Worm (Caenorhabditis elegans) whole organism, young adult: ENCODE results near the gene F32D8.11.

ENCODE experiments used
- C17E4.6 ChIP-seq: fragments of 200-800 bp; sonication (Bioruptor generic); IDR thresholded peaks from 2 replicates; pipeline ENCODE4 v1.3.6; 2022; ENCODE audit warnings: missing genetic modification reagents, missing genetic modification characterization, missing compliant biosample characterization
- F10E7.11 ChIP-seq: sonication (generic microtip); optimal IDR thresholded peaks from 2 replicates; lab custom pipeline; 2017; ENCODE audit warnings: mild to moderate bottlenecking, missing genetic modification characterization, moderate library complexity, missing compliant biosample characterization
- F23B12.7 ChIP-seq: sonication (generic microtip); optimal IDR thresholded peaks from 2 replicates; lab custom pipeline; 2017; ENCODE audit warnings: missing genetic modification characterization, mild to moderate bottlenecking, missing compliant biosample characterization, antibody characterized with exemption, moderate library complexity; ENCODE audit not compliant: insufficient read depth
- F33H1.4 ChIP-seq: fragments of 200-800 bp; sonication (Bioruptor generic); IDR thresholded peaks from 2 replicates; pipeline ENCODE4 v1.3.6; 2022; ENCODE audit warnings: missing genetic modification reagents, missing genetic modification characterization, missing compliant biosample characterization
- F49E8.2 ChIP-seq: sonication (generic microtip); optimal IDR thresholded peaks from 3 replicates; lab custom pipeline; 2017; ENCODE audit warnings: missing genetic modification characterization, mild to moderate bottlenecking, missing compliant biosample characterization, antibody characterized with exemption, moderate library complexity; ENCODE audit not compliant: insufficient read depth
- K11D2.4 ChIP-seq: fragments of 200-800 bp; sonication (Bioruptor generic); IDR thresholded peaks from 2 replicates; pipeline ENCODE4 v1.3.6; 2022; ENCODE audit warnings: missing genetic modification reagents, missing genetic modification characterization, missing compliant biosample characterization
- Y53G8AR.9 ChIP-seq: fragments of 200-800 bp; sonication (Bioruptor generic); conservative IDR thresholded peaks from 2 replicates; pipeline ENCODE4 v1.3.6; 2022; ENCODE audit warnings: missing genetic modification reagents, missing genetic modification characterization, missing compliant biosample characterization
- Y95B8A.8 ChIP-seq: fragments of 200-800 bp; sonication (Bioruptor generic); IDR thresholded peaks from 2 replicates; pipeline ENCODE4 v1.3.6; 2022; ENCODE audit warnings: missing genetic modification reagents, missing genetic modification characterization, missing compliant biosample characterization
- ama-1 ChIP-seq, 3 experiments: fragments of 150-350 bp in 1 of 3; sonication (generic microtip) in 2 of 3; optimal IDR thresholded peaks; 2 replicates each; lab custom pipeline; 2014 to 2018; ENCODE audit warnings: missing biosample characterization in 2 of 3, missing genetic modification characterization in 2 of 3, missing genetic modification reagents in 2 of 3
- aptf-2 ChIP-seq: fragments of 200-800 bp; sonication (Bioruptor generic); conservative IDR thresholded peaks from 2 replicates; pipeline ENCODE4 v1.3.6; 2022; ENCODE audit warnings: missing genetic modification reagents, missing genetic modification characterization, missing compliant biosample characterization
- attf-5 ChIP-seq: fragments of 200-800 bp; sonication (Bioruptor generic); optimal IDR thresholded peaks from 2 replicates; lab custom pipeline; 2018; ENCODE audit warnings: mild to moderate bottlenecking, missing genetic modification characterization, missing compliant biosample characterization
- attf-6 ChIP-seq: fragments of 200-800 bp; sonication (Bioruptor generic); IDR thresholded peaks from 2 replicates; pipeline ENCODE4 v1.3.6; 2022; ENCODE audit warnings: missing genetic modification reagents, missing genetic modification characterization, missing compliant biosample characterization
- bed-1 ChIP-seq: fragments of 200-800 bp; sonication (Bioruptor generic); IDR thresholded peaks from 2 replicates; pipeline ENCODE4 v1.3.6; 2022; ENCODE audit warnings: missing genetic modification reagents, missing genetic modification characterization, missing compliant biosample characterization
- bed-2 ChIP-seq: fragments of 200-800 bp; sonication (Bioruptor generic); IDR thresholded peaks from 2 replicates; pipeline ENCODE4 v1.3.6; 2022; ENCODE audit warnings: missing genetic modification reagents, missing genetic modification characterization, missing compliant biosample characterization
- ceh-100 ChIP-seq: fragments of 200-800 bp; sonication (Bioruptor generic); IDR thresholded peaks from 2 replicates; pipeline ENCODE4 v1.3.6; 2022; ENCODE audit warnings: missing genetic modification reagents, missing genetic modification characterization, missing compliant biosample characterization
- ceh-40 ChIP-seq: fragments of 200-800 bp; sonication (Bioruptor generic); IDR thresholded peaks from 2 replicates; pipeline ENCODE4 v1.3.6; 2022; ENCODE audit warnings: missing genetic modification characterization, missing compliant biosample characterization
- ceh-58 ChIP-seq: fragments of 200-800 bp; sonication (Bioruptor generic); IDR thresholded peaks from 2 replicates; pipeline ENCODE4 v1.3.6; 2022; ENCODE audit warnings: missing genetic modification characterization, missing compliant biosample characterization
- ceh-79 ChIP-seq: sonication (generic microtip); optimal IDR thresholded peaks from 2 replicates; lab custom pipeline; 2017; ENCODE audit warnings: mild to moderate bottlenecking, missing genetic modification characterization, missing compliant biosample characterization
- ceh-91 ChIP-seq: fragments of 200-800 bp; sonication (Bioruptor generic); IDR thresholded peaks from 2 replicates; pipeline ENCODE4 v1.3.6; 2022; ENCODE audit warnings: missing genetic modification reagents, missing genetic modification characterization, missing compliant biosample characterization
- die-1 ChIP-seq: sonication (generic microtip); optimal IDR thresholded peaks from 2 replicates; lab custom pipeline; 2016; ENCODE audit warnings: missing genotype, mild to moderate bottlenecking, missing genetic modification characterization, missing compliant biosample characterization
- egl-44 ChIP-seq: fragments of 200-800 bp; sonication (Bioruptor generic); IDR thresholded peaks from 2 replicates; pipeline ENCODE4 v1.3.6; 2022; ENCODE audit warnings: missing genetic modification reagents, missing genetic modification characterization, missing compliant biosample characterization
- egrh-3 ChIP-seq: fragments of 200-800 bp; sonication (Bioruptor generic); IDR thresholded peaks from 2 replicates; pipeline ENCODE4 v1.3.6; 2022; ENCODE audit warnings: missing genetic modification reagents, missing genetic modification characterization, missing compliant biosample characterization
- ets-4 ChIP-seq: fragments of 200-800 bp; sonication (Bioruptor generic); optimal IDR thresholded peaks from 2 replicates; lab custom pipeline; 2018; ENCODE audit warnings: mild to moderate bottlenecking, missing genetic modification characterization, missing compliant biosample characterization
- hlh-12 ChIP-seq: sonication (generic microtip); optimal IDR thresholded peaks from 2 replicates; lab custom pipeline; 2016; ENCODE audit warnings: missing genetic modification characterization, missing compliant biosample characterization
- hmg-1.2 ChIP-seq: fragments of 200-800 bp; sonication (Bioruptor generic); IDR thresholded peaks from 2 replicates; pipeline ENCODE4 v1.3.6; 2022; ENCODE audit warnings: missing genetic modification reagents, missing genetic modification characterization, missing compliant biosample characterization
- let-526 ChIP-seq: fragments of 200-800 bp; sonication (Bioruptor generic); IDR thresholded peaks from 2 replicates; pipeline ENCODE4 v1.3.6; 2022; ENCODE audit warnings: missing genetic modification reagents, missing genetic modification characterization, missing compliant biosample characterization
- let-607 ChIP-seq, 2 experiments: fragments of 200-800 bp in 1 of 2; sonication (Bioruptor generic) in 1 of 2; sonication (generic microtip) in 1 of 2; optimal IDR thresholded peaks; 2 replicates each; lab custom pipeline; 2016 to 2018; ENCODE audit warnings: mild to moderate bottlenecking in 2 of 2, missing compliant biosample characterization in 2 of 2, missing genetic modification characterization in 2 of 2, moderate library complexity in 2 of 2, missing genotype in 1 of 2
- lin-26 ChIP-seq: fragments of 200-800 bp; sonication (Bioruptor generic); IDR thresholded peaks from 2 replicates; pipeline ENCODE4 v1.3.6; 2022; ENCODE audit warnings: missing genetic modification reagents, missing genetic modification characterization, missing compliant biosample characterization
- lin-35 ChIP-seq, 3 experiments: fragments of 150-350 bp in 2 of 3; sonication (generic microtip) in 1 of 3; optimal IDR thresholded peaks; 2 replicates each; lab custom pipeline; 2014 to 2018; ENCODE audit warnings: missing biosample characterization in 3 of 3, missing genetic modification characterization in 3 of 3, missing genetic modification reagents in 3 of 3
- lin-40 ChIP-seq: sonication (generic microtip); optimal IDR thresholded peaks from 2 replicates; lab custom pipeline; 2016; ENCODE audit warnings: missing genetic modification characterization, mild to moderate bottlenecking, missing compliant biosample characterization, missing genotype, missing genetic modification reagents
- mcd-1 ChIP-seq: fragments of 200-800 bp; sonication (Bioruptor generic); IDR thresholded peaks from 2 replicates; pipeline ENCODE4 v1.3.6; 2022; ENCODE audit warnings: missing genetic modification reagents, missing genetic modification characterization, missing compliant biosample characterization
- nfyb-1 ChIP-seq: fragments of 200-800 bp; sonication (Bioruptor generic); IDR thresholded peaks from 2 replicates; pipeline ENCODE4 v1.3.6; 2022; ENCODE audit warnings: missing genetic modification reagents, missing genetic modification characterization, missing compliant biosample characterization
- nhr-90 ChIP-seq: sonication (generic microtip); optimal IDR thresholded peaks from 2 replicates; lab custom pipeline; 2016; ENCODE audit warnings: missing genotype, mild to moderate bottlenecking, missing genetic modification characterization, missing compliant biosample characterization
- pha-4 ChIP-seq: fragments of 150-350 bp; sonication (generic microtip); optimal IDR thresholded peaks from 2 replicates; lab custom pipeline; 2014; ENCODE audit warnings: missing biosample characterization, missing genetic modification reagents, missing genetic modification characterization
- rec-8 ChIP-seq, 2 experiments: sonication (generic microtip); optimal IDR thresholded peaks; 2 replicates each; lab custom pipeline; 2016; ENCODE audit warnings: mild to moderate bottlenecking in 2 of 2, missing genetic modification characterization in 2 of 2, missing genetic modification reagents in 2 of 2, missing genotype in 2 of 2, missing biosample characterization in 1 of 2, missing compliant biosample characterization in 1 of 2, moderate library complexity in 1 of 2
- repo-1 ChIP-seq: sonication (generic microtip); optimal IDR thresholded peaks from 2 replicates; lab custom pipeline; 2017; ENCODE audit warnings: mild to moderate bottlenecking, missing genetic modification characterization, missing compliant biosample characterization
- sdz-38 ChIP-seq: sonication (generic microtip); optimal IDR thresholded peaks from 2 replicates; lab custom pipeline; 2016; ENCODE audit warnings: missing genotype, missing genetic modification characterization, missing compliant biosample characterization
- sea-2 ChIP-seq: fragments of 200-800 bp; sonication (Bioruptor generic); IDR thresholded peaks from 2 replicates; pipeline ENCODE4 v1.3.6; 2022; ENCODE audit warnings: missing genetic modification characterization, missing compliant biosample characterization
- snpc-3.4 ChIP-seq: sonication (generic microtip); optimal IDR thresholded peaks from 2 replicates; lab custom pipeline; 2017; ENCODE audit warnings: missing genetic modification characterization, mild to moderate bottlenecking, missing compliant biosample characterization, antibody characterized with exemption, moderate library complexity, missing genotype, missing genetic modification reagents
- snpc-4 ChIP-seq, 5 experiments: fragments of 150-350 bp in 1 of 5; sonication (generic microtip) in 4 of 5; optimal IDR thresholded peaks; 2 replicates each; lab custom pipeline; 2014 to 2018; ENCODE audit warnings: missing genetic modification characterization in 5 of 5, missing biosample characterization in 3 of 5, antibody characterized with exemption in 2 of 5, mild to moderate bottlenecking in 2 of 5, missing compliant biosample characterization in 2 of 5, missing genotype in 2 of 5, moderate library complexity in 2 of 5, missing genetic modification reagents in 1 of 5
- tlf-1 ChIP-seq: fragments of 200-800 bp; sonication (Bioruptor generic); optimal IDR thresholded peaks from 2 replicates; lab custom pipeline; 2018; ENCODE audit warnings: mild to moderate bottlenecking, missing genetic modification characterization, missing compliant biosample characterization
- unc-130 ChIP-seq: sonication (generic microtip); optimal IDR thresholded peaks from 2 replicates; lab custom pipeline; 2016; ENCODE audit warnings: missing genetic modification reagents, missing genetic modification characterization, missing compliant biosample characterization
- unc-62 ChIP-seq: fragments of 150-350 bp; optimal IDR thresholded peaks from 2 replicates; lab custom pipeline; 2014; ENCODE audit warnings: missing biosample characterization, missing genetic modification reagents, missing genetic modification characterization
- zfh-2 ChIP-seq: fragments of 200-800 bp; sonication (Bioruptor generic); conservative IDR thresholded peaks from 2 replicates; pipeline ENCODE4 v1.3.6; 2022; ENCODE audit warnings: missing genetic modification reagents, missing genetic modification characterization, missing compliant biosample characterization
- zim-3 ChIP-seq: sonication (generic microtip); optimal IDR thresholded peaks from 2 replicates; lab custom pipeline; 2017; ENCODE audit warnings: mild to moderate bottlenecking, missing genetic modification characterization, moderate library complexity, missing compliant biosample characterization
- ztf-22 ChIP-seq: fragments of 200-800 bp; sonication (Bioruptor generic); optimal IDR thresholded peaks from 2 replicates; lab custom pipeline; 2018; ENCODE audit warnings: mild to moderate bottlenecking, missing genetic modification characterization, moderate library complexity, missing compliant biosample characterization
- ztf-25 ChIP-seq: fragments of 200-800 bp; sonication (Bioruptor generic); IDR thresholded peaks from 2 replicates; pipeline ENCODE4 v1.3.6; 2022; ENCODE audit warnings: missing genetic modification reagents, missing genetic modification characterization, missing compliant biosample characterization

The F32D8.11 gene

ce11 chrV:10858340-10858739 lies 30.6 kb downstream of the F32D8.11 start:
- TF ChIP-seq ceh-91 (GFP tag; lab: Robert Waterston, UW) (no peak), snpc-3.4 (tag; lab: Kevin White, UChicago) (no peak), egl-44 (GFP tag; lab: Robert Waterston, UW) (0 out of 2 replicates have a peak, but pooled peaks have one; percentile 7), K11D2.4 (peak; percentile 72; the same call in 1 of the 2 replicates), ztf-22 (GFP tag; lab: Kevin White, UChicago) (peak; percentile 39), lin-40 (peak; percentile 67), repo-1 (tag; lab: Kevin White, UChicago) (no peak), egrh-3 (GFP tag; lab: Robert Waterston, UW) (peak; percentile 66), zfh-2 (GFP tag; lab: Robert Waterston, UW) (peak; percentile 96), unc-62 (no peak), mcd-1 (GFP tag; lab: Robert Waterston, UW) (0 out of 2 replicates have a peak, but pooled peaks have one; percentile 30), ets-4 (GFP tag; lab: Kevin White, UChicago) (no peak), ceh-58 (GFP tag; lab: Robert Waterston, UW) (no peak), nhr-90 (tag; lab: Kevin White, UChicago) (no peak), zim-3 (tag; lab: Kevin White, UChicago) (no peak), F33H1.4 (GFP tag; lab: Robert Waterston, UW) (no peak), nfyb-1 (peak; percentile 57; the same call in 1 of the 2 replicates), bed-2 (GFP tag; lab: Robert Waterston, UW) (no peak), ama-1 (optimal IDR thresholded peaks at IDR 0.05; lab: Kevin White, UChicago) (no peak), ama-1 (GFP tag; optimal IDR thresholded peaks at IDR 0.05; lab: Kevin White, UChicago) (no peak), attf-6 (GFP tag; lab: Robert Waterston, UW) (no peak), hmg-1.2 (peak; percentile 50; the same call in 1 of the 2 replicates), attf-5 (GFP tag; lab: Kevin White, UChicago) (peak; percentile 31), pha-4 (tag; lab: Kevin White, UChicago) (no peak), ceh-40 (no peak), ceh-79 (tag; lab: Kevin White, UChicago) (no peak), tlf-1 (GFP tag; lab: Kevin White, UChicago) (peak; percentile 26), rec-8 (tag; optimal IDR thresholded peaks at IDR 0.05; lab: Kevin White, UChicago) (no peak), F23B12.7 (tag; lab: Kevin White, UChicago) (no peak), lin-35 (GFP tag; optimal IDR thresholded peaks at IDR 0.05; lab: Kevin White, UChicago) (peak in 1 of 3 experiments; percentile 19), ztf-25 (GFP tag; lab: Robert Waterston, UW) (no peak), lin-26 (GFP tag; lab: Robert Waterston, UW) (0 out of 2 replicates have a peak, but pooled peaks have one; percentile 49), snpc-4 (GFP tag; optimal IDR thresholded peaks at IDR 0.05; lab: Kevin White, UChicago) (no peak), snpc-4 (tag; optimal IDR thresholded peaks at IDR 0.05; lab: Kevin White, UChicago) (peak in 3 of 4 experiments; percentile 4 to 31 (median 8)), die-1 (tag; lab: Kevin White, UChicago) (no peak), Y95B8A.8 (peak; percentile 63; the same call in 1 of the 2 replicates), hlh-12 (tag; lab: Kevin White, UChicago) (no peak), unc-130 (GFP tag; lab: Kevin White, UChicago) (no peak), F10E7.11 (tag; lab: Kevin White, UChicago) (no peak), Y53G8AR.9 (no peak), bed-1 (GFP tag; lab: Robert Waterston, UW) (no peak), ceh-100 (GFP tag; lab: Robert Waterston, UW) (no peak), F49E8.2 (tag; lab: Kevin White, UChicago) (no peak), let-526 (no peak), let-607 (tag; optimal IDR thresholded peaks at IDR 0.05; lab: Kevin White, UChicago) (peak in 1 of 2 experiments; percentile 21), sea-2 (GFP tag; lab: Robert Waterston, UW) (no peak), sdz-38 (tag; lab: Kevin White, UChicago) (no peak), aptf-2 (GFP tag; lab: Robert Waterston, UW) (no peak), C17E4.6 (GFP tag; lab: Robert Waterston, UW) (no peak)
